Fruit fly (Drosophila melanogaster) whole organism, embryonic: ENCODE measurements around the gene CG34041.
A peak's percentile ranks its signal among the peaks of the same experiment; 100 is the strongest.

Experiments used
- BtbVII ChIP-seq: fragments of 200-800 bp; sonication (Bioruptor generic); optimal IDR thresholded peaks from 3 replicates; lab custom pipeline; 2017; ENCODE audit warnings: missing biosample characterization, mild to moderate bottlenecking, missing genetic modification characterization
- CG10543 ChIP-seq: fragments of 200-800 bp; sonication (Bioruptor generic); optimal IDR thresholded peaks from 3 replicates; lab custom pipeline; 2017; ENCODE audit warnings: missing biosample characterization, mild to moderate bottlenecking, missing genetic modification characterization, moderate library complexity
- CG12219 ChIP-seq: fragments of 200-800 bp; sonication (Bioruptor generic); optimal IDR thresholded peaks from 3 replicates; lab custom pipeline; 2018; ENCODE audit warnings: missing biosample characterization, mild to moderate bottlenecking, missing genetic modification characterization
- CG12299 ChIP-seq: fragments of 200-800 bp; sonication (Bioruptor generic); optimal IDR thresholded peaks from 2 replicates; lab custom pipeline; 2018; ENCODE audit warnings: missing biosample characterization, mild to moderate bottlenecking, missing genetic modification characterization
- CG12769 ChIP-seq: fragments of 200-800 bp; sonication (Bioruptor generic); optimal IDR thresholded peaks from 2 replicates; lab custom pipeline; 2019; ENCODE audit warnings: missing biosample characterization, mild to moderate bottlenecking, missing genetic modification characterization, moderate library complexity
- CG14860 ChIP-seq: fragments of 200-800 bp; sonication (Bioruptor generic); IDR thresholded peaks from 3 replicates; pipeline ENCODE4 v1.3.6; 2022; ENCODE audit warnings: missing biosample characterization, missing genetic modification characterization; ENCODE audit not compliant: partially characterized antibody
- CG1529 ChIP-seq: fragments of 200-800 bp; sonication (Bioruptor generic); optimal IDR thresholded peaks from 3 replicates; lab custom pipeline; 2018; ENCODE audit warnings: missing biosample characterization, missing genetic modification characterization
- CG15514 ChIP-seq: fragments of 200-800 bp; sonication (Bioruptor generic); optimal IDR thresholded peaks from 3 replicates; lab custom pipeline; 2017; ENCODE audit warnings: missing biosample characterization, missing genetic modification characterization, mild to moderate bottlenecking, moderate library complexity, missing genetic modification reagents
- CG16815 ChIP-seq: fragments of 200-800 bp; sonication (Bioruptor generic); optimal IDR thresholded peaks from 3 replicates; lab custom pipeline; 2017; ENCODE audit warnings: missing biosample characterization, mild to moderate bottlenecking, missing genetic modification characterization
- CG2712 ChIP-seq: fragments of 200-800 bp; optimal IDR thresholded peaks from 3 replicates; lab custom pipeline; 2019; ENCODE audit warnings: missing biosample characterization, mild to moderate bottlenecking, missing genetic modification characterization, moderate library complexity
- CG31365 ChIP-seq: fragments of 200-800 bp; sonication (Bioruptor generic); optimal IDR thresholded peaks from 2 replicates; lab custom pipeline; 2018; ENCODE audit warnings: missing biosample characterization, mild to moderate bottlenecking, missing genetic modification characterization
- CG6765 ChIP-seq: fragments of 200-800 bp; sonication (Bioruptor generic); optimal IDR thresholded peaks from 3 replicates; lab custom pipeline; 2017; ENCODE audit warnings: missing biosample characterization, mild to moderate bottlenecking, missing genetic modification characterization
- CG6791 ChIP-seq: fragments of 200-800 bp; sonication (Bioruptor generic); IDR thresholded peaks from 3 replicates; pipeline ENCODE4 v1.3.6; 2022; ENCODE audit warnings: missing biosample characterization, missing genetic modification characterization; ENCODE audit not compliant: partially characterized antibody
- CG8478 ChIP-seq: fragments of >200 bp; optimal IDR thresholded peaks from 2 replicates; lab custom pipeline; 2018
- CG8924 ChIP-seq: fragments of 200-800 bp; optimal IDR thresholded peaks from 3 replicates; lab custom pipeline; 2019; ENCODE audit warnings: missing biosample characterization, mild to moderate bottlenecking, missing genetic modification characterization, moderate library complexity
- CG9876 ChIP-seq: fragments of 200-800 bp; sonication (Bioruptor generic); optimal IDR thresholded peaks from 2 replicates; lab custom pipeline; 2016; ENCODE audit warnings: missing biosample characterization, missing genetic modification characterization
- CoRest ChIP-seq: fragments of 200-800 bp; sonication (Bioruptor generic); optimal IDR thresholded peaks from 3 replicates; lab custom pipeline; 2018; ENCODE audit warnings: missing biosample characterization, mild to moderate bottlenecking, missing genetic modification characterization, moderate library complexity
- Dll ChIP-seq: fragments of 200-800 bp; sonication (Bioruptor generic); IDR thresholded peaks from 4 replicates; pipeline ENCODE4 v1.3.6; 2022; ENCODE audit warnings: missing biosample characterization, missing genetic modification characterization; ENCODE audit not compliant: partially characterized antibody
- Fer1 ChIP-seq: fragments of 200-800 bp; sonication (Bioruptor generic); optimal IDR thresholded peaks from 2 replicates; lab custom pipeline; 2017; ENCODE audit warnings: missing biosample characterization, mild to moderate bottlenecking, missing genetic modification characterization
- GATAe ChIP-seq: fragments of 200-800 bp; sonication (Bioruptor generic); conservative IDR thresholded peaks from 2 replicates; pipeline ENCODE4 v1.3.6; 2022; ENCODE audit warnings: missing biosample characterization, missing genetic modification characterization
- Gsc ChIP-seq: fragments of 200-800 bp; sonication (Bioruptor generic); IDR thresholded peaks from 2 replicates; pipeline ENCODE4 v1.3.6; 2022; ENCODE audit warnings: missing biosample characterization, missing genetic modification characterization
- Hmx ChIP-seq: fragments of 200-800 bp; sonication (Bioruptor generic); optimal IDR thresholded peaks from 2 replicates; lab custom pipeline; 2016; ENCODE audit warnings: missing biosample characterization, missing genetic modification characterization
- Hsf ChIP-seq: fragments of 200-800 bp; sonication (Bioruptor generic); optimal IDR thresholded peaks from 3 replicates; lab custom pipeline; 2016; ENCODE audit warnings: missing biosample characterization, missing genetic modification characterization
- Mes4 ChIP-seq: fragments of 200-800 bp; sonication (Bioruptor generic); optimal IDR thresholded peaks from 2 replicates; lab custom pipeline; 2016; ENCODE audit warnings: missing biosample characterization, missing genetic modification characterization
- Myb ChIP-seq: fragments of 200-800 bp; sonication (Bioruptor generic); optimal IDR thresholded peaks from 2 replicates; lab custom pipeline; 2016; ENCODE audit warnings: missing biosample characterization, missing genetic modification characterization
- NK7.1 ChIP-seq: fragments of 200-800 bp; sonication (Bioruptor generic); optimal IDR thresholded peaks from 3 replicates; lab custom pipeline; 2016; ENCODE audit warnings: missing biosample characterization, missing genetic modification characterization
- Optix ChIP-seq: fragments of 200-800 bp; sonication (Bioruptor generic); IDR thresholded peaks from 3 replicates; pipeline ENCODE4 v1.3.6; 2022; ENCODE audit warnings: missing biosample characterization, missing genetic modification characterization
- Stat92E ChIP-seq, 3 experiments: fragments of >200 bp in 2 of 3; fragments of 200-800 bp in 1 of 3; sonication (Bioruptor generic) in 1 of 3; optimal IDR thresholded peaks; 2 replicates each; lab custom pipeline; 2017 to 2019; ENCODE audit warnings: missing biosample characterization in 3 of 3, missing genetic modification characterization in 3 of 3, mild to moderate bottlenecking in 1 of 3, moderate library complexity in 1 of 3
- ab ChIP-seq: fragments of 200-800 bp; sonication (Bioruptor generic); optimal IDR thresholded peaks from 2 replicates; lab custom pipeline; 2016; ENCODE audit warnings: missing biosample characterization, missing genetic modification characterization
- bab2 ChIP-seq: fragments of 200-800 bp; sonication (Bioruptor generic); optimal IDR thresholded peaks from 2 replicates; lab custom pipeline; 2016; ENCODE audit warnings: missing biosample characterization, missing genetic modification characterization
- bsh ChIP-seq, 2 experiments: fragments of 200-800 bp; sonication (Bioruptor generic); optimal IDR thresholded peaks; 2 replicates each; lab custom pipeline; 2017 to 2018; ENCODE audit warnings: mild to moderate bottlenecking in 2 of 2, missing biosample characterization in 2 of 2, missing genetic modification characterization in 2 of 2, moderate library complexity in 1 of 2
- cas ChIP-seq: fragments of 200-800 bp; sonication (Bioruptor generic); IDR thresholded peaks from 2 replicates; pipeline ENCODE4 v1.3.6; 2022; ENCODE audit warnings: missing biosample characterization, missing genetic modification characterization
- corto ChIP-seq: fragments of 200-800 bp; sonication (Bioruptor generic); optimal IDR thresholded peaks from 2 replicates; lab custom pipeline; 2016; ENCODE audit warnings: missing biosample characterization, mild to moderate bottlenecking, missing genetic modification characterization, moderate library complexity
- dan ChIP-seq: fragments of 200-800 bp; sonication (Bioruptor generic); IDR thresholded peaks from 2 replicates; pipeline ENCODE4 v1.3.6; 2022; ENCODE audit warnings: missing biosample characterization, missing genetic modification characterization
- dati ChIP-seq: fragments of 200-800 bp; sonication (Bioruptor generic); IDR thresholded peaks from 2 replicates; pipeline ENCODE4 v1.3.6; 2022; ENCODE audit warnings: missing biosample characterization, missing genetic modification characterization
- fd64A ChIP-seq: fragments of 200-800 bp; sonication (Bioruptor generic); optimal IDR thresholded peaks from 3 replicates; lab custom pipeline; 2018; ENCODE audit warnings: missing biosample characterization, mild to moderate bottlenecking, missing genetic modification characterization
- gcm ChIP-seq: fragments of 200-800 bp; sonication (Bioruptor generic); optimal IDR thresholded peaks from 2 replicates; lab custom pipeline; 2019; ENCODE audit warnings: missing biosample characterization, mild to moderate bottlenecking, missing genetic modification characterization, moderate library complexity
- gcm2 ChIP-seq: fragments of 200-800 bp; sonication (Bioruptor generic); optimal IDR thresholded peaks from 2 replicates; lab custom pipeline; 2016; ENCODE audit warnings: missing biosample characterization, missing genetic modification characterization
- grau ChIP-seq: fragments of 200-800 bp; optimal IDR thresholded peaks from 3 replicates; lab custom pipeline; 2019; ENCODE audit warnings: missing biosample characterization, mild to moderate bottlenecking, missing genetic modification characterization, moderate library complexity
- gsb-n ChIP-seq: fragments of 200-800 bp; sonication (Bioruptor generic); optimal IDR thresholded peaks from 3 replicates; lab custom pipeline; 2018; ENCODE audit warnings: missing biosample characterization, mild to moderate bottlenecking, missing genetic modification characterization
- gt ChIP-seq: fragments of 200-800 bp; sonication (Bioruptor generic); IDR thresholded peaks from 2 replicates; pipeline ENCODE4 v1.3.6; 2022; ENCODE audit warnings: missing biosample characterization, missing genetic modification characterization
- klu ChIP-seq: fragments of 200-800 bp; sonication (Bioruptor generic); IDR thresholded peaks from 2 replicates; pipeline ENCODE4 v1.3.6; 2022; ENCODE audit warnings: missing biosample characterization, missing genetic modification characterization
- nerfin-1 ChIP-seq: fragments of 200-800 bp; sonication (Bioruptor generic); optimal IDR thresholded peaks from 3 replicates; lab custom pipeline; 2019; ENCODE audit warnings: missing biosample characterization, mild to moderate bottlenecking, missing genetic modification characterization, moderate library complexity
- nmo ChIP-seq: fragments of 200-800 bp; sonication (Bioruptor generic); optimal IDR thresholded peaks from 2 replicates; lab custom pipeline; 2018; ENCODE audit warnings: missing biosample characterization, mild to moderate bottlenecking, missing genetic modification characterization, moderate library complexity
- org-1 ChIP-seq: fragments of 200-800 bp; sonication (Bioruptor generic); optimal IDR thresholded peaks from 2 replicates; lab custom pipeline; 2017; ENCODE audit warnings: missing biosample characterization, missing genetic modification characterization
- repo ChIP-seq: fragments of 200-800 bp; sonication (Bioruptor generic); optimal IDR thresholded peaks from 2 replicates; lab custom pipeline; 2016; ENCODE audit warnings: missing biosample characterization, missing genetic modification characterization
- sd ChIP-seq: fragments of 200-800 bp; sonication (Bioruptor generic); optimal IDR thresholded peaks from 3 replicates; lab custom pipeline; 2018; ENCODE audit warnings: missing biosample characterization, mild to moderate bottlenecking, missing genetic modification characterization, moderate library complexity
- sob ChIP-seq: fragments of 200-800 bp; sonication (Bioruptor generic); IDR thresholded peaks from 2 replicates; pipeline ENCODE4 v1.3.6; 2022; ENCODE audit warnings: missing biosample characterization, missing genetic modification characterization
- sqz ChIP-seq: fragments of 200-800 bp; sonication (Bioruptor generic); optimal IDR thresholded peaks from 3 replicates; lab custom pipeline; 2018; ENCODE audit warnings: missing biosample characterization, mild to moderate bottlenecking, missing genetic modification characterization
- trem ChIP-seq: fragments of 200-800 bp; optimal IDR thresholded peaks from 3 replicates; lab custom pipeline; 2019; ENCODE audit warnings: missing biosample characterization, mild to moderate bottlenecking, missing genetic modification characterization, moderate library complexity
- wor ChIP-seq: fragments of 200-800 bp; sonication (Bioruptor generic); IDR thresholded peaks from 2 replicates; pipeline ENCODE4 v1.3.6; 2022; ENCODE audit warnings: missing biosample characterization, missing genetic modification characterization

The CG34041 gene

DNA sequence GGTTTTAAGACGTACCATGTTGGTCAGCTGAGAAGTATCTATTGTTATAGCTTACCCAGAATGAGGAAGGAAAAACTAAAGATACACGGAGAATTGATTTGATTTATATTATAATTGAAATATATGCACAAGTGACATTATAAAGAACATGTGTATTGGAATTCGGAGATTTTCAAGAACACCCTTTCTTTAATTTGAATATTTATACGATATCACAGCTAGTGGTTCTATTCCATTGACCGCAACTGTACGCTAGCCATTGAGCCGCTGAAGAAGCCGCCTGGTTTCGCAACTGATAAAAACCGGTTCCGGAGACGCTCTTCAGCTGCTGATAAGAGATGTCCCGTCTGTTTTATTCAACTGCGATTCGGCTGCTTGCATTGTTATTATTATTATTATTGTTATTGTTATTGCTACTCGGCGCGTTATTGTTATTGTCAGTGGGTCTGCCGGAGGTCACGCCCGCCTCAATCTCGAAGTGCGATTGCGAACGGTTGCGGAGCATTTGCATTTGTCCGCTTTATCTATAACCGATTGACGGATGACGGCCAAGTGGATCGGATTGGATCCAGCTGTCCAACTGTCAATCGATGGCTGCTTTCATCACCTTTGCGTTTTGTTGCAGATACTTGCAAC, 46.1 kb upstream of the CG34041 start (continued):
- no peak for TF ChIP-seq GATAe
- TF ChIP-seq Dll (GFP tag; lab: Robert Waterston, UW) = no peak
- TF ChIP-seq CoRest = peak; percentile 41
- no peak for TF ChIP-seq CG10543 (GFP tag; lab: Kevin White, UChicago)
- no peak for TF ChIP-seq klu (GFP tag; lab: Robert Waterston, UW)
- no peak for TF ChIP-seq NK7.1 (GFP tag; lab: Kevin White, UChicago)
- no peak for TF ChIP-seq Hsf (GFP tag; lab: Kevin White, UChicago)
- no peak for TF ChIP-seq ab (GFP tag; lab: Kevin White, UChicago)
- peak; percentile 39 for TF ChIP-seq CG2712
- no peak for TF ChIP-seq CG15514 (GFP tag; lab: Kevin White, UChicago)
- peak; percentile 35 for TF ChIP-seq Fer1 (GFP tag; lab: Kevin White, UChicago)
- no peak for TF ChIP-seq sob (GFP tag; lab: Robert Waterston, UW)
- TF ChIP-seq CG1529 (GFP tag; lab: Kevin White, UChicago) = no peak
- TF ChIP-seq bab2 (GFP tag; lab: Kevin White, UChicago) = no peak
- TF ChIP-seq trem (tag; lab: Kevin White, UChicago) = no peak
- no peak for TF ChIP-seq org-1 (GFP tag; lab: Kevin White, UChicago)
- TF ChIP-seq Gsc = no peak
- TF ChIP-seq nmo (GFP tag; lab: Kevin White, UChicago) = peak; percentile 31
- TF ChIP-seq Optix = no peak
- no peak for TF ChIP-seq nerfin-1 (tag; lab: Kevin White, UChicago)
- TF ChIP-seq CG6791 (GFP tag; lab: Robert Waterston, UW) = no peak
- TF ChIP-seq BtbVII (GFP tag; lab: Kevin White, UChicago) = no peak
- no peak for TF ChIP-seq CG31365 (tag; lab: Kevin White, UChicago)
- no peak for TF ChIP-seq CG16815 (GFP tag; lab: Kevin White, UChicago)
- peak in 1 of 2 experiments; percentile 20 for TF ChIP-seq bsh (GFP tag; optimal IDR thresholded peaks at IDR 0.05; lab: Kevin White, UChicago)
- peak; percentile 38 for TF ChIP-seq grau
- no peak for TF ChIP-seq CG12299 (tag; lab: Kevin White, UChicago)
- peak; percentile 41 for TF ChIP-seq CG12219 (GFP tag; lab: Kevin White, UChicago)
- peak; percentile 22 for TF ChIP-seq CG8924
- peak; percentile 15 for TF ChIP-seq gcm (GFP tag; lab: Kevin White, UChicago)
- TF ChIP-seq gcm2 = no peak
- no peak for TF ChIP-seq repo (GFP tag; lab: Kevin White, UChicago)
- no peak for TF ChIP-seq wor (GFP tag; lab: Robert Waterston, UW)
- no peak for TF ChIP-seq gsb-n
- TF ChIP-seq gt (GFP tag; lab: Robert Waterston, UW) = no peak
- no peak for TF ChIP-seq Stat92E (GFP tag; optimal IDR thresholded peaks at IDR 0.05; lab: Kevin White, UChicago)
- TF ChIP-seq CG12769 (tag; lab: Kevin White, UChicago) = no peak
- TF ChIP-seq corto (GFP tag; lab: Kevin White, UChicago) = no peak
- TF ChIP-seq sd = no peak
- TF ChIP-seq dan (GFP tag; lab: Robert Waterston, UW) = no peak
- no peak for TF ChIP-seq sqz (GFP tag; lab: Kevin White, UChicago)
- no peak for TF ChIP-seq CG8478 (lab: Kevin White, UChicago)
- no peak for TF ChIP-seq CG6765
- TF ChIP-seq dati (GFP tag; lab: Robert Waterston, UW) = no peak
- TF ChIP-seq fd64A (GFP tag; lab: Kevin White, UChicago) = no peak
- no peak for TF ChIP-seq CG14860
- TF ChIP-seq Mes4 = no peak
- TF ChIP-seq Hmx (GFP tag; lab: Kevin White, UChicago) = no peak
- TF ChIP-seq CG9876 = no peak
- TF ChIP-seq Myb (GFP tag; lab: Kevin White, UChicago) = no peak
- TF ChIP-seq cas (GFP tag; lab: Robert Waterston, UW) = no peak
